Worm (Caenorhabditis elegans) whole organism, L4/young adult: ENCODE measurements around the gene emb-1.

Experiments
- W03F9.2 ChIP-seq: fragments of 150-350 bp; optimal IDR thresholded peaks from 2 replicates; lab custom pipeline; 2014; ENCODE audit warnings: missing biosample characterization, missing genetic modification characterization
- him-1 ChIP-seq: sonication (generic microtip); optimal IDR thresholded peaks from 2 replicates; lab custom pipeline; 2016; ENCODE audit warnings: missing genotype, missing genetic modification reagents, missing genetic modification characterization, missing compliant biosample characterization

ce11 chrIII:5200349-5200748 lies 27.1 kb downstream of the emb-1 start:
- TF ChIP-seq W03F9.2 (tag; lab: Kevin White, UChicago) (no peak), him-1 (tag; lab: Kevin White, UChicago) (no peak)
